Fruit fly (Drosophila melanogaster): ENCODE data around the gene CG10510.

CG10510 gene

DNA sequence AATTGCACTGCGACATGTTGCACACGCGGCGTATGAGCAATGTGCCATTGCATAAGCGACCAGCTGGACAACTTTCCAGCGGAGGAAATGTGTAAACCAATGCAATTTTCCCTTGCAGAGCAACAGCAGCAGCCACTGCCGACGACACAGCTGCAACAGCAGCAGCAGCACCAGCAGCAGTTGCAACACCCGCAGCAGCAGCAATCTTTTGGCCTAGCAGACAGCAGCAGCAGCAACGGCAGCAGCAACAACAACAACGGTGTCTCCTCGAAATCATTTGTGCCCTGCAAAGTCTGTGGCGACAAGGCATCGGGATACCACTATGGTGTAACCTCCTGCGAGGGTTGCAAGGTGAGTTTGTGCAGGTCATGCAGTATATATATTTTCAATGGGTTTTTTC, 20.9 kb upstream of the CG10510 start:
- TF ChIP-seq Crg-1 (GFP tag; optimal IDR thresholded peaks at IDR 0.05) (no peak), CG12768 (GFP tag; optimal IDR thresholded peaks at IDR 0.05) (no peak), CG1620 (GFP tag; optimal IDR thresholded peaks at IDR 0.05) (no peak), CG33017 (tag; optimal IDR thresholded peaks at IDR 0.05) (no peak), Mnt (GFP tag; optimal IDR thresholded peaks at IDR 0.05) (no peak), pad (GFP tag; optimal IDR thresholded peaks at IDR 0.05) (no peak), kay (GFP tag; ENCODE audit: borderline replicate concordance) (no peak), CG11617 (GFP tag; optimal IDR thresholded peaks at IDR 0.05) (no peak), bab1 (GFP tag; optimal IDR thresholded peaks at IDR 0.05) (no peak)

DNA sequence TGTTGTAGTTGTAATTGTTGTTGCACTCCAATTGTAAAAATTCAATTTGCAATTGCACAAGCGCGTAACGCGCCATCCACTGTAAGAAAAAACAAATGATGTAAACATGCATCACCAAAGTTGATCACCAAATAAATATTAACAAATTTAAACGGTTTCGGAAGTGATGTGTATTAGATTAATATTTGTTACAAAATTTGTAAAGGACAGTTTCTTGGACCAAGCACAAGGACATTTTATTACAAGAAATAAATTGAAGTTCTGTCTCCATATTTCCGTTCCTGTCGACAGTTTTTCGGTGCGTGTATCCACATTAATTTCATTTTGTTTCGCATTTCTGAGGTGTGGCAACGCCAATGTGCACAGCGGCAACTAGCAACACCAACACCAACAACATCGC, 19.9 kb upstream of the CG10510 start:
- TF ChIP-seq CG7045 (GFP tag; optimal IDR thresholded peaks at IDR 0.05) (no peak), CG12768 (GFP tag; optimal IDR thresholded peaks at IDR 0.05) (no peak)

DNA sequence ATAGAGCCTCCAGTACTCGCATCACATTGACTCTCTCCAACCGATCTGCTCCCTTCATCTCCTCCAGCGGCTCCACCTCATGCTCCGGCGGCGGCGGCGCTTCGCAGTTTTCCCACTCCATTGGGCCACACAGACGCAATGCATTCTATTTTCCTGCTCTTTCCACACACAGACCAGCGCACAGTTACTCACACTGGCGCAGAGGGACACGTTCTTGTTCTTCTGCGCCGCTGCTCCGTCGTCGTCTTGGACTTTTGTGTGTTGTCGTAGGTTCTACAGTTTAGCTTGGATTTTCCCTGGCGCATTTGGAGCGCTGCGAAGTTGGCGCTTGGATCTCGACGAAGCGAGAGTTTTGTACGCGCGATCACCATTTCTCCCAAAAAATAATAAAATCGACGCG, 16.4 kb upstream of the CG10510 start, which contains the start of gene Eip78C:
Gene Eip78C, plus strand, starts transcription at position 301 of the 400 bp plus-strand sequence.
- TF ChIP-seq CG7101 (tag; optimal IDR thresholded peaks at IDR 0.05) (no peak), ovo (GFP tag; optimal IDR thresholded peaks at IDR 0.05) (no peak), tj (GFP tag; optimal IDR thresholded peaks at IDR 0.05) (no peak), Mnt (GFP tag; optimal IDR thresholded peaks at IDR 0.05) (no peak), pad (GFP tag; optimal IDR thresholded peaks at IDR 0.05) (no peak), cic (GFP tag; optimal IDR thresholded peaks at IDR 0.05) (no peak), CG7045 (GFP tag; optimal IDR thresholded peaks at IDR 0.05) (no peak), Hr96 (GFP tag; optimal IDR thresholded peaks at IDR 0.05) (no peak)

DNA sequence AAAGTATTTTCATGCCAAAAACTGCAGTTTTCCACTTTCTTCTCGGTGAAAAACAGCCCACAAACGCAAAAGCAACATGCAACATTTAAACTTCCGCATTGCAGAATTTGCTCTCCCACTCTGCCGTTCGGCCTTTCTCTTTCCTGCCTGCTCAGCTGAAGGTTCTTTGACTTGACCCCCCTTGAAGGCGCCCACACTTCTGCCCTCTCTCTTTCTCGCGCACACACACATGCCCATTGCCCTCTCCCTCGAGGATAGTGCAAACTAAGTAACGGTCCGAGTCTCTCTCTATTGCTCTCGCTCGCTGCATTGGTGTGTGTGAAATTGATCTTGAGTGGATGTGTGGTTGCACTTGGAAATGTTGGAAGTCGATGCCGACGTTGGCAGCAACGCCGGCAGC, 15.8 kb upstream of the CG10510 start:
- TF ChIP-seq CG7101 (tag; optimal IDR thresholded peaks at IDR 0.05) (no peak), toe (GFP tag; optimal IDR thresholded peaks at IDR 0.05) (no peak), ovo (GFP tag; optimal IDR thresholded peaks at IDR 0.05) (no peak), Clk (GFP tag; optimal IDR thresholded peaks at IDR 0.05) (no peak), CG14711 (tag; optimal IDR thresholded peaks at IDR 0.05) (no peak), Mnt (GFP tag; optimal IDR thresholded peaks at IDR 0.05) (no peak), Crg-1 (GFP tag; optimal IDR thresholded peaks at IDR 0.05) (no peak), CG12768 (GFP tag; optimal IDR thresholded peaks at IDR 0.05) (no peak)

DNA sequence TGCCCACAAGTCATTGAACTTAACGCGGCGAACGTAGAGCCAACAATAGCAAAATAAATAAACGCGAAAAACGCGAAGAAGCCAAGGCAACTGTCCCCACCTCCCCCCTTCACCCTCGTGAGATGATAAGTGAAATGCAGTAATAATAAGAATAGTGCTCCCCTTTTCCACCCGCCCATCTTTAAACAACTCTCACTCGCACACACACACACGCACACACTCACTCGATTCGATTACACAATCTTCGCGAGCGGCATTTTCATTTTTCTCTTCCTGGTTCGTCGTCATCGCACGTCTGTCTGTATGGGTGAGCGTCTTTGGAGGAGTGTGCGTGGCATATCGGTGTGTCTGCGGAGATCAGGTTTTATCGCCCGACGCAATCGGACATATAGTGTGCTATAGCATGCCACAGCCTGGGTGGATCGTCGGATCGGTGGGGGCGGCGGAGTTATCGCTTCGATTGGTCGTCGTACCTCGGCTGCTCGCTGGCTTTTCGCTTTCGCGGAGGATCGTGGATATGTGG, 14.9 kb upstream of the CG10510 start:
- TF ChIP-seq cnc (optimal IDR thresholded peaks at IDR 0.05) (no peak), CG11617 (GFP tag; optimal IDR thresholded peaks at IDR 0.05) (no peak), cic (GFP tag; optimal IDR thresholded peaks at IDR 0.05) (peak; percentile 58), tj (GFP tag; optimal IDR thresholded peaks at IDR 0.05) (no peak), CG33017 (tag; optimal IDR thresholded peaks at IDR 0.05) (no peak)

DNA sequence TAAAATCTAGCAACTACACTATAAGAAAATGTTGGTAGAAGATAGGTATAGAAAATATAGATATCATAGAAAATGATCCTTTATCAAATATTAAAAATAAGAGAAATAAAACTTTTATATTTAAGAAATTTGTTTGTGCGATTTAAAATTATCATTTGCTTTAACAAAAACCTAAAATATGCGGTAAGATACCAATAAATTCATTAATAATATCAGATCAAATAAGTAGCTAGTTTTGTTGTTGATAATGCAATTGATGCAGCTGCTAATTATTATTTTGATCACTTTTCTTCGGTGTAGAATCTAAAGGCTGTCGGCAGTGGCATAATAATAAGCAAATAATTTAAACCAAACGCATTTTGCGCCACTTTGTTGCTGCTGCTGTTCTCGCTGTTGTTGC, 14.4 kb upstream of the CG10510 start:
- TF ChIP-seq CG1620 (GFP tag; optimal IDR thresholded peaks at IDR 0.05) (no peak), Crg-1 (GFP tag; optimal IDR thresholded peaks at IDR 0.05) (no peak), toe (GFP tag; optimal IDR thresholded peaks at IDR 0.05) (no peak), CG11617 (GFP tag; optimal IDR thresholded peaks at IDR 0.05) (peak; percentile 13), CG33017 (tag; optimal IDR thresholded peaks at IDR 0.05) (peak; percentile 7), kay (GFP tag; ENCODE audit: borderline replicate concordance) (no peak), CG7101 (tag; optimal IDR thresholded peaks at IDR 0.05) (no peak), Clk (GFP tag; optimal IDR thresholded peaks at IDR 0.05) (no peak), Hr96 (GFP tag; optimal IDR thresholded peaks at IDR 0.05) (no peak), tj (GFP tag; optimal IDR thresholded peaks at IDR 0.05) (peak; percentile 5), CG14711 (tag; optimal IDR thresholded peaks at IDR 0.05) (no peak), CG7045 (GFP tag; optimal IDR thresholded peaks at IDR 0.05) (peak; percentile 4)

DNA sequence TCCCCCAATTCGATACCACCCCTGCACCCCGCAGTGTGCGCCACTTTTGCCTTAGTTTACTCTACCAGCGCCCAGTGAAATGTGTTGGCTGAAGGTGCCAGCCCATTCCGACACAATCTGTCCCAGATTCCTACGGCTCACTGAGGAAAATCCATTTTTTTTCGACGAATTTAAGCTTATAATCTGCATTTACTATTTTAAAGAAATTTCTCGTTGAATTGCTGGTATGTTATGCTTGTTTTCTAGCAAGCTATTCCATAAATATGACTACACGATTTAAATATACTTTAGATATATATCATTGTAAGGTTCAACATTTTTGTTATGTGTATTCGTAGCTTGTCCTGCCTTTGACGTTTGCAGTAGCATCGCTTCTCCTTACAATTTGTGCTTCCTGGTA, 13.4 kb upstream of the CG10510 start:
- TF ChIP-seq Hr96 (GFP tag; optimal IDR thresholded peaks at IDR 0.05) = no peak
- no peak for TF ChIP-seq CG14711 (tag; optimal IDR thresholded peaks at IDR 0.05)
- TF ChIP-seq CG33017 (tag; optimal IDR thresholded peaks at IDR 0.05) = no peak
- TF ChIP-seq ovo (GFP tag; optimal IDR thresholded peaks at IDR 0.05) = no peak
- TF ChIP-seq bab1 (GFP tag; optimal IDR thresholded peaks at IDR 0.05) = no peak
- TF ChIP-seq Clk (GFP tag; optimal IDR thresholded peaks at IDR 0.05) = no peak
- TF ChIP-seq Crg-1 (GFP tag; optimal IDR thresholded peaks at IDR 0.05) = no peak
- TF ChIP-seq CG12768 (GFP tag; optimal IDR thresholded peaks at IDR 0.05) = no peak
- no peak for TF ChIP-seq CG7045 (GFP tag; optimal IDR thresholded peaks at IDR 0.05)
- TF ChIP-seq pad (GFP tag; optimal IDR thresholded peaks at IDR 0.05) = no peak
- TF ChIP-seq cnc (optimal IDR thresholded peaks at IDR 0.05) = no peak
- no peak for TF ChIP-seq CG7101 (tag; optimal IDR thresholded peaks at IDR 0.05)
- TF ChIP-seq Mnt (GFP tag; optimal IDR thresholded peaks at IDR 0.05) = no peak
- TF ChIP-seq toe (GFP tag; optimal IDR thresholded peaks at IDR 0.05) = no peak
- no peak for TF ChIP-seq CG11617 (GFP tag; optimal IDR thresholded peaks at IDR 0.05)
- no peak for TF ChIP-seq kay (GFP tag; ENCODE audit: borderline replicate concordance)
- no peak for TF ChIP-seq cic (GFP tag; optimal IDR thresholded peaks at IDR 0.05)
- TF ChIP-seq CG1620 (GFP tag; optimal IDR thresholded peaks at IDR 0.05) = no peak

DNA sequence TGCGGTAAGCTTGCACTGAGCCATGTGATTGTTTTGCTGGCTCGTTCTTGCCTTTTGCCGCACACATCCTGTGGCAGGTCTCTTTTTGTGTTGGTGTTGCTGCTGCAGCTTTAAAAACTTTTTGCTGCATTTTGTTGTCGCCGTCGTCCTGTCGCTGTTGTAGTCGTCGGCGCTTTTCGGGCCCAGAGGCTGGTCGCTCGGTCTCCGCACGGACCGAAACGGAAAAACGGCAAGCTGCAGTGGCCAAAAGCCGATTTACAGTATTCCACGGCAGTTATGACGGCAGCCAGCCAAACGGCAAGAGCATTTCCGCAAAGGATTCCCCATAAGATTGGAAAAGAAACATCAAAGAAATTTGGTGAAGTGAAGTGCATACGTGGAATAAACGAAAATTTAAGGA, 10.2 kb upstream of the CG10510 start, which contains the start of gene CG43219:
Gene CG43219, plus strand, starts transcription at position 301 of the 400 bp plus-strand sequence.
- no peak for TF ChIP-seq CG7101 (tag; optimal IDR thresholded peaks at IDR 0.05)
- TF ChIP-seq CG5204 (GFP tag; optimal IDR thresholded peaks at IDR 0.05) = no peak
- TF ChIP-seq ovo (GFP tag; optimal IDR thresholded peaks at IDR 0.05) = no peak
- no peak for TF ChIP-seq kay (GFP tag; ENCODE audit: borderline replicate concordance)
- TF ChIP-seq cic (GFP tag; optimal IDR thresholded peaks at IDR 0.05) = no peak
- TF ChIP-seq toe (GFP tag; optimal IDR thresholded peaks at IDR 0.05) = no peak
- no peak for TF ChIP-seq Clk (GFP tag; optimal IDR thresholded peaks at IDR 0.05)
- TF ChIP-seq Hr96 (GFP tag; optimal IDR thresholded peaks at IDR 0.05) = no peak
- no peak for TF ChIP-seq Mnt (GFP tag; optimal IDR thresholded peaks at IDR 0.05)
